Fruit fly (Drosophila melanogaster) whole organism, embryonic: ENCODE measurements around the gene CG13024.

Experiments
- Abd-B ChIP-seq: fragments of 200-800 bp; sonication (Bioruptor generic); optimal IDR thresholded peaks from 2 replicates; lab custom pipeline; 2018; ENCODE audit warnings: missing biosample characterization, mild to moderate bottlenecking, missing genetic modification characterization, moderate library complexity
- CG13296 ChIP-seq: fragments of 200-800 bp; sonication (Bioruptor generic); optimal IDR thresholded peaks from 3 replicates; lab custom pipeline; 2018; ENCODE audit warnings: missing biosample characterization, mild to moderate bottlenecking, missing genetic modification characterization
- CG13894 ChIP-seq: fragments of 200-800 bp; sonication (Bioruptor generic); optimal IDR thresholded peaks from 3 replicates; lab custom pipeline; 2018; ENCODE audit warnings: missing biosample characterization, mild to moderate bottlenecking, missing genetic modification characterization, moderate library complexity
- CG15269 ChIP-seq: fragments of 200-800 bp; sonication (Bioruptor generic); optimal IDR thresholded peaks from 2 replicates; lab custom pipeline; 2018; ENCODE audit warnings: missing biosample characterization, mild to moderate bottlenecking, missing genetic modification characterization, moderate library complexity
- CG17385 ChIP-seq: fragments of 200-800 bp; sonication (Bioruptor generic); optimal IDR thresholded peaks from 3 replicates; lab custom pipeline; 2018; ENCODE audit warnings: missing biosample characterization, mild to moderate bottlenecking, missing genetic modification characterization
- CG17612 ChIP-seq: fragments of 200-800 bp; sonication (Bioruptor generic); IDR thresholded peaks from 2 replicates; pipeline ENCODE4 v1.3.6; 2022; ENCODE audit warnings: missing biosample characterization, missing genetic modification characterization
- CG2129 ChIP-seq: fragments of 200-800 bp; sonication (Bioruptor generic); IDR thresholded peaks from 2 replicates; pipeline ENCODE4 v1.3.6; 2022; ENCODE audit warnings: missing biosample characterization, missing genetic modification characterization; ENCODE audit not compliant: partially characterized antibody
- CG32532 ChIP-seq: fragments of 200-800 bp; sonication (Bioruptor generic); IDR thresholded peaks from 2 replicates; pipeline ENCODE4 v1.3.6; 2022; ENCODE audit warnings: missing biosample characterization, missing genetic modification characterization
- CG33213 ChIP-seq: fragments of 200-800 bp; sonication (Bioruptor generic); optimal IDR thresholded peaks from 3 replicates; lab custom pipeline; 2016; ENCODE audit warnings: missing biosample characterization, missing genetic modification characterization
- CG4404 ChIP-seq: fragments of 200-800 bp; sonication (Bioruptor generic); IDR thresholded peaks from 2 replicates; pipeline ENCODE4 v1.3.6; 2022; ENCODE audit warnings: missing biosample characterization, missing genetic modification characterization
- CG4854 ChIP-seq: fragments of 200-800 bp; sonication (Bioruptor generic); optimal IDR thresholded peaks from 2 replicates; lab custom pipeline; 2016; ENCODE audit warnings: missing biosample characterization, missing genetic modification characterization, inconsistent platforms
- CG6175 ChIP-seq: fragments of 200-800 bp; sonication (Bioruptor generic); IDR thresholded peaks from 3 replicates; pipeline ENCODE4 v1.3.6; 2022; ENCODE audit warnings: missing biosample characterization, missing genetic modification characterization
- CG6254 ChIP-seq: fragments of 200-800 bp; sonication (Bioruptor generic); optimal IDR thresholded peaks from 3 replicates; lab custom pipeline; 2017; ENCODE audit warnings: mild to moderate bottlenecking, missing biosample characterization, missing genetic modification reagents, missing genetic modification characterization
- CG6813 ChIP-seq: fragments of 200-800 bp; sonication (Bioruptor generic); optimal IDR thresholded peaks from 2 replicates; lab custom pipeline; 2017; ENCODE audit warnings: missing biosample characterization, missing genetic modification characterization, mild to moderate bottlenecking, moderate library complexity, missing genetic modification reagents
- CG7357 ChIP-seq: fragments of 200-800 bp; sonication (Bioruptor generic); IDR thresholded peaks from 3 replicates; pipeline ENCODE4 v1.3.6; 2022; ENCODE audit warnings: missing biosample characterization, missing genetic modification characterization
- CG8359 ChIP-seq: fragments of 200-800 bp; sonication (Bioruptor generic); optimal IDR thresholded peaks from 2 replicates; lab custom pipeline; 2017; ENCODE audit warnings: missing biosample characterization, mild to moderate bottlenecking, missing genetic modification characterization, borderline replicate concordance
- CkIIα-i1 ChIP-seq: fragments of 200-800 bp; sonication (Bioruptor generic); IDR thresholded peaks from 2 replicates; pipeline ENCODE4 v1.3.6; 2022; ENCODE audit warnings: missing biosample characterization, missing genetic modification characterization
- Dip3 ChIP-seq: fragments of 200-800 bp; sonication (Bioruptor generic); optimal IDR thresholded peaks from 3 replicates; lab custom pipeline; 2016; ENCODE audit warnings: missing biosample characterization, missing genetic modification characterization
- GATAe ChIP-seq: fragments of 200-800 bp; sonication (Bioruptor generic); conservative IDR thresholded peaks from 2 replicates; pipeline ENCODE4 v1.3.6; 2022; ENCODE audit warnings: missing biosample characterization, missing genetic modification characterization
- Lhr ChIP-seq: fragments of 200-800 bp; sonication (Bioruptor generic); optimal IDR thresholded peaks from 3 replicates; lab custom pipeline; 2017; ENCODE audit warnings: mild to moderate bottlenecking, missing biosample characterization, missing genetic modification reagents, missing genetic modification characterization
- MESR4 ChIP-seq: fragments of 200-800 bp; sonication (Bioruptor generic); optimal IDR thresholded peaks from 2 replicates; lab custom pipeline; 2018; ENCODE audit warnings: missing biosample characterization, mild to moderate bottlenecking, missing genetic modification characterization, moderate library complexity
- Neu2 ChIP-seq: fragments of 200-800 bp; sonication (Bioruptor generic); optimal IDR thresholded peaks from 3 replicates; lab custom pipeline; 2016; ENCODE audit warnings: missing biosample characterization, missing genetic modification characterization, borderline replicate concordance
- Oli ChIP-seq: fragments of 200-800 bp; sonication (Bioruptor generic); optimal IDR thresholded peaks from 2 replicates; lab custom pipeline; 2018; ENCODE audit warnings: missing biosample characterization, mild to moderate bottlenecking, missing genetic modification characterization, moderate library complexity
- Scr ChIP-seq: fragments of 200-800 bp; sonication (Bioruptor generic); IDR thresholded peaks from 2 replicates; pipeline ENCODE4 v1.3.6; 2022; ENCODE audit warnings: missing biosample characterization, missing genetic modification characterization; ENCODE audit not compliant: partially characterized antibody
- Sin3A ChIP-seq: fragments of >200 bp; optimal IDR thresholded peaks from 2 replicates; lab custom pipeline; 2018
- Sox102F ChIP-seq: fragments of 200-800 bp; sonication (Bioruptor generic); optimal IDR thresholded peaks from 2 replicates; lab custom pipeline; 2018; ENCODE audit warnings: missing biosample characterization, mild to moderate bottlenecking, missing genetic modification characterization, moderate library complexity
- Sry-δ ChIP-seq: fragments of 200-800 bp; sonication (Bioruptor generic); optimal IDR thresholded peaks from 2 replicates; lab custom pipeline; 2016; ENCODE audit warnings: missing biosample characterization, missing genetic modification characterization
- chm ChIP-seq: fragments of 200-800 bp; sonication (Bioruptor generic); IDR thresholded peaks from 2 replicates; pipeline ENCODE4 v1.3.6; 2022; ENCODE audit warnings: missing biosample characterization, missing genetic modification characterization
- corto ChIP-seq: fragments of 200-800 bp; sonication (Bioruptor generic); optimal IDR thresholded peaks from 2 replicates; lab custom pipeline; 2016; ENCODE audit warnings: missing biosample characterization, mild to moderate bottlenecking, missing genetic modification characterization, moderate library complexity
- dati ChIP-seq: fragments of 200-800 bp; sonication (Bioruptor generic); IDR thresholded peaks from 2 replicates; pipeline ENCODE4 v1.3.6; 2022; ENCODE audit warnings: missing biosample characterization, missing genetic modification characterization
- eyg ChIP-seq: fragments of 200-800 bp; sonication (Bioruptor generic); optimal IDR thresholded peaks from 3 replicates; lab custom pipeline; 2016; ENCODE audit warnings: missing biosample characterization, missing genetic modification characterization
- fru ChIP-seq: fragments of >200 bp; optimal IDR thresholded peaks from 2 replicates; lab custom pipeline; 2017
- kah ChIP-seq: fragments of 200-800 bp; sonication (Bioruptor generic); optimal IDR thresholded peaks from 2 replicates; lab custom pipeline; 2018; ENCODE audit warnings: missing biosample characterization, mild to moderate bottlenecking, missing genetic modification characterization
- klu ChIP-seq: fragments of 200-800 bp; sonication (Bioruptor generic); IDR thresholded peaks from 2 replicates; pipeline ENCODE4 v1.3.6; 2022; ENCODE audit warnings: missing biosample characterization, missing genetic modification characterization
- knrl ChIP-seq: fragments of 200-800 bp; sonication (Bioruptor generic); IDR thresholded peaks from 3 replicates; pipeline ENCODE4 v1.3.6; 2022; ENCODE audit warnings: missing biosample characterization, missing genetic modification characterization; ENCODE audit not compliant: partially characterized antibody
- mirr ChIP-seq: fragments of 200-800 bp; sonication (Bioruptor generic); optimal IDR thresholded peaks from 3 replicates; lab custom pipeline; 2018; ENCODE audit warnings: missing biosample characterization, mild to moderate bottlenecking, missing genetic modification characterization
- nmo ChIP-seq: fragments of 200-800 bp; sonication (Bioruptor generic); optimal IDR thresholded peaks from 2 replicates; lab custom pipeline; 2018; ENCODE audit warnings: missing biosample characterization, mild to moderate bottlenecking, missing genetic modification characterization, moderate library complexity
- odd ChIP-seq: fragments of 200-800 bp; sonication (Bioruptor generic); optimal IDR thresholded peaks from 2 replicates; lab custom pipeline; 2017; ENCODE audit warnings: missing biosample characterization, mild to moderate bottlenecking, missing genetic modification characterization
- pan ChIP-seq, 4 experiments: fragments of >200 bp in 3 of 4; fragments of 200-800 bp in 1 of 4; sonication (Bioruptor generic) in 1 of 4; optimal IDR thresholded peaks in 3 of 4; IDR thresholded peaks in 1 of 4; 2 replicates each; pipeline versions ENCODE4 v1.3.6 to Lab custom; 2017 to 2022; ENCODE audit warnings: missing biosample characterization in 2 of 4, missing genetic modification characterization in 2 of 4, mixed read lengths in 1 of 4
- phol ChIP-seq: fragments of 200-800 bp; sonication (Bioruptor generic); optimal IDR thresholded peaks from 3 replicates; lab custom pipeline; 2018; ENCODE audit warnings: missing biosample characterization, mild to moderate bottlenecking, missing genetic modification characterization, moderate library complexity
- pros ChIP-seq: fragments of 200-800 bp; sonication (Bioruptor generic); optimal IDR thresholded peaks from 3 replicates; lab custom pipeline; 2019; ENCODE audit warnings: missing biosample characterization, mild to moderate bottlenecking, missing genetic modification characterization, moderate library complexity
- pum ChIP-seq: fragments of 200-800 bp; sonication (Bioruptor generic); optimal IDR thresholded peaks from 2 replicates; lab custom pipeline; 2016; ENCODE audit warnings: missing biosample characterization, missing genetic modification characterization
- rib ChIP-seq: fragments of 200-800 bp; sonication (Bioruptor generic); IDR thresholded peaks from 2 replicates; pipeline ENCODE4 v1.3.6; 2022; ENCODE audit warnings: missing biosample characterization, missing genetic modification characterization
- run ChIP-seq: fragments of 200-800 bp; sonication (Bioruptor generic); optimal IDR thresholded peaks from 3 replicates; lab custom pipeline; 2018; ENCODE audit warnings: missing biosample characterization, mild to moderate bottlenecking, missing genetic modification characterization
- shn ChIP-seq: fragments of 200-800 bp; sonication (Bioruptor generic); optimal IDR thresholded peaks from 3 replicates; lab custom pipeline; 2016; ENCODE audit warnings: missing biosample characterization, missing genetic modification characterization
- sima ChIP-seq: fragments of 200-800 bp; sonication (Bioruptor generic); optimal IDR thresholded peaks from 2 replicates; lab custom pipeline; 2016; ENCODE audit warnings: missing biosample characterization, missing genetic modification characterization
- slp2 ChIP-seq: fragments of 200-800 bp; sonication (Bioruptor generic); optimal IDR thresholded peaks from 2 replicates; lab custom pipeline; 2016; ENCODE audit warnings: missing biosample characterization, missing genetic modification characterization
- sqz ChIP-seq: fragments of 200-800 bp; sonication (Bioruptor generic); optimal IDR thresholded peaks from 3 replicates; lab custom pipeline; 2018; ENCODE audit warnings: missing biosample characterization, mild to moderate bottlenecking, missing genetic modification characterization
- stwl ChIP-seq: fragments of 200-800 bp; sonication (Bioruptor generic); optimal IDR thresholded peaks from 3 replicates; lab custom pipeline; 2018; ENCODE audit warnings: missing biosample characterization, mild to moderate bottlenecking, missing genetic modification characterization, moderate library complexity
- wor ChIP-seq: fragments of 200-800 bp; sonication (Bioruptor generic); IDR thresholded peaks from 2 replicates; pipeline ENCODE4 v1.3.6; 2022; ENCODE audit warnings: missing biosample characterization, missing genetic modification characterization
- zf30C ChIP-seq: fragments of 200-800 bp; sonication (Bioruptor generic); optimal IDR thresholded peaks from 3 replicates; lab custom pipeline; 2018; ENCODE audit warnings: missing biosample characterization, mild to moderate bottlenecking, missing genetic modification characterization

CG13024 gene

DNA sequence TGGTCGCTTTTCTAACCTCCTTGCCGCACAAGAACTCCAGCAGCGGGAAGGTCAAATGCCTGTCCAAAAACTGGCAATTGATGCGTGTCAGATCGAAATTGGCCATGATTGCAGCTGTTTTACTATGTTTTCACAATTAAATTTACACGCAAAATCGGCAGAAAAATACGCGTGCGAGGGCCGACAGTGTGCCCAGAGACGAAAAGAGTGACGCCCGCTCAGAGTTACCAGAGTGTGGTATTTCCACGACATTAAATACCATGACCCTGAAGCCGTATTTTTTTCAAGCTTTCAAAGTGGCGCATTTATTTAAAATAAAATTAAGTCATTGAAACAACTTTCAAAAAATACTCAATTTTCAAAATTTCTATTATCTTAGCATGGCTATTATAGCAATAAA lies 42.1 kb downstream of the CG13024 start, which contains the start of gene eIF3e (continued):
- no peak for TF ChIP-seq run
- peak; percentile 23 for TF ChIP-seq nmo
- TF ChIP-seq mirr (GFP tag; lab: Kevin White, UChicago) = no peak
- TF ChIP-seq kah (GFP tag; lab: Kevin White, UChicago) = no peak
- no peak for TF ChIP-seq CG6254 (GFP tag; lab: Kevin White, UChicago)
- no peak for TF ChIP-seq klu (GFP tag; lab: Robert Waterston, UW)
- TF ChIP-seq corto (GFP tag; lab: Kevin White, UChicago) = no peak
- no peak for TF ChIP-seq CG13296 (GFP tag; lab: Kevin White, UChicago)
- TF ChIP-seq CG4404 (GFP tag; lab: Robert Waterston, UW) = no peak
- TF ChIP-seq slp2 (GFP tag; lab: Kevin White, UChicago) = no peak
- TF ChIP-seq CkIIα-i1 (GFP tag; lab: Robert Waterston, UW) = no peak
- no peak for TF ChIP-seq rib (GFP tag; lab: Robert Waterston, UW)
- TF ChIP-seq MESR4 (GFP tag; lab: Kevin White, UChicago) = peak; percentile 99
- no peak for TF ChIP-seq CG2129
- TF ChIP-seq Lhr (GFP tag; lab: Kevin White, UChicago) = peak; percentile 62
- TF ChIP-seq pum = no peak
- TF ChIP-seq CG7357 = no peak
- no peak for TF ChIP-seq chm
- peak; percentile 19 for TF ChIP-seq stwl (tag; lab: Kevin White, UChicago)
- no peak for TF ChIP-seq CG15269 (tag; lab: Kevin White, UChicago)
- TF ChIP-seq pros (GFP tag; lab: Kevin White, UChicago) = no peak
- no peak for TF ChIP-seq CG17612
- no peak for TF ChIP-seq Dip3 (GFP tag; lab: Kevin White, UChicago)
- TF ChIP-seq CG8359 (GFP tag; lab: Kevin White, UChicago) = no peak
- no peak for TF ChIP-seq odd
- no peak for TF ChIP-seq CG4854 (GFP tag; lab: Kevin White, UChicago)
- no peak for TF ChIP-seq zf30C (GFP tag; lab: Kevin White, UChicago)
- no peak for TF ChIP-seq GATAe (GFP tag; lab: Robert Waterston, UW)
- TF ChIP-seq Sox102F (GFP tag; lab: Kevin White, UChicago) = no peak
- TF ChIP-seq shn (GFP tag; lab: Kevin White, UChicago) = no peak
- no peak for TF ChIP-seq dati (GFP tag; lab: Robert Waterston, UW)
- no peak for TF ChIP-seq CG6175
- TF ChIP-seq sqz (GFP tag; lab: Kevin White, UChicago) = no peak
- TF ChIP-seq knrl = no peak
- TF ChIP-seq CG6813 (GFP tag; lab: Kevin White, UChicago) = no peak
- TF ChIP-seq wor = no peak
- TF ChIP-seq Abd-B (GFP tag; lab: Kevin White, UChicago) = no peak
- TF ChIP-seq CG13894 (tag; lab: Kevin White, UChicago) = no peak
- TF ChIP-seq Sin3A (lab: Kevin White, UChicago) = peak; percentile 93
- no peak for TF ChIP-seq CG17385 (GFP tag; lab: Kevin White, UChicago)
- no peak for TF ChIP-seq pan (optimal IDR thresholded peaks at IDR 0.05; lab: Kevin White, UChicago)
- no peak for TF ChIP-seq pan (GFP tag; optimal IDR thresholded peaks at IDR 0.05 in 1 of 2, IDR thresholded peaks at IDR 0.05 in 1 of 2)
- TF ChIP-seq Neu2 (GFP tag; lab: Kevin White, UChicago) = no peak
- TF ChIP-seq phol (tag; lab: Kevin White, UChicago) = peak; percentile 77
- no peak for TF ChIP-seq sima
- peak; percentile 51 for TF ChIP-seq Scr (GFP tag; lab: Robert Waterston, UW)
- no peak for TF ChIP-seq CG33213 (GFP tag; lab: Kevin White, UChicago)
- TF ChIP-seq eyg = no peak
- TF ChIP-seq Oli (tag; lab: Kevin White, UChicago) = no peak
- TF ChIP-seq fru (lab: Kevin White, UChicago) = no peak
- TF ChIP-seq Sry-δ = peak; percentile 9
- TF ChIP-seq CG32532 (GFP tag; lab: Robert Waterston, UW) = no peak
